Fruit fly (Drosophila melanogaster) whole organism, adult: ENCODE results near the gene CG2186.

ENCODE experiments used
- CG11617 ChIP-seq: fragments of 200-800 bp; sonication (Bioruptor generic); optimal IDR thresholded peaks from 2 replicates; lab custom pipeline; 2017; ENCODE audit warnings: mild to moderate bottlenecking, missing biosample characterization, missing genetic modification reagents, missing genetic modification characterization
- CG12768 ChIP-seq: fragments of 200-800 bp; sonication (Bioruptor generic); optimal IDR thresholded peaks from 2 replicates; lab custom pipeline; 2017; ENCODE audit warnings: missing biosample characterization, missing genetic modification characterization, mild to moderate bottlenecking, moderate library complexity, missing genetic modification reagents
- CG14711 ChIP-seq: fragments of 200-800 bp; sonication (Bioruptor generic); optimal IDR thresholded peaks from 2 replicates; lab custom pipeline; 2018; ENCODE audit warnings: missing biosample characterization, mild to moderate bottlenecking, missing genetic modification characterization, moderate library complexity
- CG1620 ChIP-seq: fragments of 200-800 bp; sonication (Bioruptor generic); optimal IDR thresholded peaks from 2 replicates; lab custom pipeline; 2016; ENCODE audit warnings: missing biosample characterization, missing genetic modification characterization
- CG5204 ChIP-seq: fragments of 200-800 bp; sonication (Bioruptor generic); optimal IDR thresholded peaks from 2 replicates; lab custom pipeline; 2016; ENCODE audit warnings: missing biosample characterization, missing genetic modification characterization
- CG7101 ChIP-seq: fragments of 200-800 bp; sonication (Bioruptor generic); optimal IDR thresholded peaks from 2 replicates; lab custom pipeline; 2018; ENCODE audit warnings: missing biosample characterization, mild to moderate bottlenecking, missing genetic modification characterization, moderate library complexity
- cic ChIP-seq: fragments of 200-800 bp; sonication (Bioruptor generic); optimal IDR thresholded peaks from 2 replicates; lab custom pipeline; 2017; ENCODE audit warnings: missing biosample characterization, mild to moderate bottlenecking, missing genetic modification characterization, moderate library complexity
- ovo ChIP-seq: fragments of 200-800 bp; sonication (Bioruptor generic); optimal IDR thresholded peaks from 2 replicates; lab custom pipeline; 2016; ENCODE audit warnings: missing biosample characterization, missing genetic modification characterization
- tj ChIP-seq: fragments of 200-800 bp; sonication (Bioruptor generic); optimal IDR thresholded peaks from 3 replicates; lab custom pipeline; 2017; ENCODE audit warnings: missing biosample characterization, mild to moderate bottlenecking, missing genetic modification characterization, moderate library complexity
- toe ChIP-seq: fragments of 200-800 bp; sonication (Bioruptor generic); optimal IDR thresholded peaks from 2 replicates; lab custom pipeline; 2016; ENCODE audit warnings: missing biosample characterization, missing genetic modification characterization

DNA sequence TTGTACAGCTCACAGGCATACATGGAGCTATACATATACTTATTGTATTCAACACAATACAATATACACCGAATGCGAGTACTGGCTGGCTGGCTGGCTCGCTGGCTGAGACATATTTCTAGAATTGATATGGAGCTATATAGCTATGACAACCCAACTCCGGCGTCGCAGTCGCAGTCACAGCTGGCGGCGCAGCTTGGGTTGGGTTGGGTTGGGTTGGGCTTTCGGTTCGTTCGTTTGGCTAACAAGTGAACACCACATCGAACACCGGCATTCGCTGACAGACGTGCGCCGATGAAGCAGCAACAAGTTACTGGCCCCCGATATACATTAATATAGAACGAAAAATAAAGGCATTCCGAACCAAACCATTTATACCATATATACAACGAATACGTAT is 18.5 kb upstream of the CG2186 start, which contains the start of gene CG15210:
- TF ChIP-seq CG7101 (tag; lab: Kevin White, UChicago) (no peak), tj (no peak), toe (GFP tag; lab: Kevin White, UChicago) (no peak), CG14711 (no peak), CG12768 (no peak), CG1620 (GFP tag; lab: Kevin White, UChicago) (no peak), CG11617 (GFP tag; lab: Kevin White, UChicago) (no peak), ovo (GFP tag; lab: Kevin White, UChicago) (no peak), CG5204 (GFP tag; lab: Kevin White, UChicago) (no peak), cic (GFP tag; lab: Kevin White, UChicago) (no peak)
